Worm (Caenorhabditis elegans) whole organism, young adult: ENCODE results near the gene gsp-1.
A peak's percentile ranks its signal among the peaks of the same experiment; 100 is the strongest.

Source experiments
- F10E7.11 ChIP-seq: sonication (generic microtip); optimal IDR thresholded peaks from 2 replicates; lab custom pipeline; 2017; ENCODE audit warnings: mild to moderate bottlenecking, missing genetic modification characterization, moderate library complexity, missing compliant biosample characterization
- F22D6.2 ChIP-seq: sonication (generic microtip); optimal IDR thresholded peaks from 2 replicates; lab custom pipeline; 2016; ENCODE audit warnings: mild to moderate bottlenecking, missing genetic modification characterization, missing compliant biosample characterization
- F23B12.7 ChIP-seq: sonication (generic microtip); optimal IDR thresholded peaks from 2 replicates; lab custom pipeline; 2017; ENCODE audit warnings: missing genetic modification characterization, mild to moderate bottlenecking, missing compliant biosample characterization, antibody characterized with exemption, moderate library complexity; ENCODE audit not compliant: insufficient read depth
- F37B4.10 ChIP-seq: fragments of 200-800 bp; sonication (Bioruptor generic); IDR thresholded peaks from 2 replicates; pipeline ENCODE4 v1.3.6; 2022; ENCODE audit warnings: missing genetic modification characterization, missing compliant biosample characterization
- F39B2.1 ChIP-seq: fragments of 200-800 bp; sonication (Bioruptor generic); IDR thresholded peaks from 2 replicates; pipeline ENCODE4 v1.3.6; 2022; ENCODE audit warnings: missing genetic modification reagents, missing genetic modification characterization, missing compliant biosample characterization
- F49E8.2 ChIP-seq: sonication (generic microtip); optimal IDR thresholded peaks from 3 replicates; lab custom pipeline; 2017; ENCODE audit warnings: missing genetic modification characterization, mild to moderate bottlenecking, missing compliant biosample characterization, antibody characterized with exemption, moderate library complexity; ENCODE audit not compliant: insufficient read depth
- F52B5.7 ChIP-seq: sonication (generic microtip); optimal IDR thresholded peaks from 2 replicates; lab custom pipeline; 2016; ENCODE audit warnings: mild to moderate bottlenecking, missing genetic modification characterization, missing compliant biosample characterization
- F55B11.4 ChIP-seq: sonication (generic microtip); optimal IDR thresholded peaks from 2 replicates; lab custom pipeline; 2016; ENCODE audit warnings: missing compliant biosample characterization, missing genetic modification characterization, borderline replicate concordance; ENCODE audit not compliant: insufficient read depth
- F57A8.1 ChIP-seq: fragments of 200-800 bp; sonication (Bioruptor generic); optimal IDR thresholded peaks from 2 replicates; lab custom pipeline; 2018; ENCODE audit warnings: mild to moderate bottlenecking, missing genetic modification characterization, moderate library complexity, missing compliant biosample characterization
- Y56A3A.18 ChIP-seq: fragments of 200-800 bp; sonication (Bioruptor generic); IDR thresholded peaks from 2 replicates; pipeline ENCODE4 v1.3.6; 2022; ENCODE audit warnings: missing genetic modification reagents, missing genetic modification characterization, missing compliant biosample characterization
- Y95B8A.8 ChIP-seq: fragments of 200-800 bp; sonication (Bioruptor generic); IDR thresholded peaks from 2 replicates; pipeline ENCODE4 v1.3.6; 2022; ENCODE audit warnings: missing genetic modification reagents, missing genetic modification characterization, missing compliant biosample characterization
- ama-1 ChIP-seq, 3 experiments: fragments of 150-350 bp in 1 of 3; sonication (generic microtip) in 2 of 3; optimal IDR thresholded peaks; 2 replicates each; lab custom pipeline; 2014 to 2018; ENCODE audit warnings: missing biosample characterization in 2 of 3, missing genetic modification characterization in 2 of 3, missing genetic modification reagents in 2 of 3
- aptf-3 ChIP-seq: fragments of 200-800 bp; sonication (Bioruptor generic); IDR thresholded peaks from 2 replicates; pipeline ENCODE4 v1.3.6; 2022; ENCODE audit warnings: missing genetic modification characterization, missing compliant biosample characterization
- atf-7 ChIP-seq: sonication (generic microtip); optimal IDR thresholded peaks from 2 replicates; lab custom pipeline; 2017; ENCODE audit warnings: mild to moderate bottlenecking, missing genetic modification characterization, missing compliant biosample characterization
- athp-1 ChIP-seq: sonication (generic microtip); optimal IDR thresholded peaks from 2 replicates; lab custom pipeline; 2017; ENCODE audit warnings: mild to moderate bottlenecking, missing genetic modification characterization, missing compliant biosample characterization
- attf-3 ChIP-seq: fragments of 200-800 bp; sonication (Bioruptor generic); conservative IDR thresholded peaks from 2 replicates; pipeline ENCODE4 v1.3.6; 2022; ENCODE audit warnings: missing genetic modification reagents, missing genetic modification characterization, missing compliant biosample characterization
- attf-5 ChIP-seq: fragments of 200-800 bp; sonication (Bioruptor generic); optimal IDR thresholded peaks from 2 replicates; lab custom pipeline; 2018; ENCODE audit warnings: mild to moderate bottlenecking, missing genetic modification characterization, missing compliant biosample characterization
- die-1 ChIP-seq: sonication (generic microtip); optimal IDR thresholded peaks from 2 replicates; lab custom pipeline; 2016; ENCODE audit warnings: missing genotype, mild to moderate bottlenecking, missing genetic modification characterization, missing compliant biosample characterization
- dox-1 ChIP-seq: fragments of 200-800 bp; sonication (Bioruptor generic); IDR thresholded peaks from 2 replicates; pipeline ENCODE4 v1.3.6; 2022; ENCODE audit warnings: missing genetic modification reagents, missing genetic modification characterization, missing compliant biosample characterization
- dpff-1 ChIP-seq: sonication (generic microtip); optimal IDR thresholded peaks from 2 replicates; lab custom pipeline; 2017; ENCODE audit warnings: mild to moderate bottlenecking, missing genetic modification characterization, missing compliant biosample characterization
- dpl-1 ChIP-seq: fragments of 150-350 bp; optimal IDR thresholded peaks from 2 replicates; lab custom pipeline; 2014; ENCODE audit warnings: missing biosample characterization, missing genetic modification reagents, missing genetic modification characterization
- ets-4 ChIP-seq: fragments of 200-800 bp; sonication (Bioruptor generic); optimal IDR thresholded peaks from 2 replicates; lab custom pipeline; 2018; ENCODE audit warnings: mild to moderate bottlenecking, missing genetic modification characterization, missing compliant biosample characterization
- fkh-3 ChIP-seq: sonication (generic microtip); optimal IDR thresholded peaks from 2 replicates; lab custom pipeline; 2016; ENCODE audit warnings: mild to moderate bottlenecking, missing genetic modification characterization, missing compliant biosample characterization
- him-1 ChIP-seq: sonication (generic microtip); optimal IDR thresholded peaks from 2 replicates; lab custom pipeline; 2016; ENCODE audit warnings: missing genotype, missing genetic modification reagents, missing genetic modification characterization, missing compliant biosample characterization
- hrde-1 ChIP-seq: sonication (generic microtip); optimal IDR thresholded peaks from 2 replicates; lab custom pipeline; 2016; ENCODE audit warnings: missing genetic modification characterization, mild to moderate bottlenecking, missing compliant biosample characterization, moderate library complexity, missing genotype, missing genetic modification reagents, borderline replicate concordance
- lag-1 ChIP-seq: fragments of 200-800 bp; sonication (Bioruptor generic); IDR thresholded peaks from 2 replicates; pipeline ENCODE4 v1.3.6; 2022; ENCODE audit warnings: missing genetic modification reagents, missing genetic modification characterization, missing compliant biosample characterization
- let-607 ChIP-seq, 2 experiments: fragments of 200-800 bp in 1 of 2; sonication (Bioruptor generic) in 1 of 2; sonication (generic microtip) in 1 of 2; optimal IDR thresholded peaks; 2 replicates each; lab custom pipeline; 2016 to 2018; ENCODE audit warnings: mild to moderate bottlenecking in 2 of 2, missing compliant biosample characterization in 2 of 2, missing genetic modification characterization in 2 of 2, moderate library complexity in 2 of 2, missing genotype in 1 of 2
- lin-35 ChIP-seq, 3 experiments: fragments of 150-350 bp in 2 of 3; sonication (generic microtip) in 1 of 3; optimal IDR thresholded peaks; 2 replicates each; lab custom pipeline; 2014 to 2018; ENCODE audit warnings: missing biosample characterization in 3 of 3, missing genetic modification characterization in 3 of 3, missing genetic modification reagents in 3 of 3
- madf-8 ChIP-seq: fragments of 200-800 bp; sonication (Bioruptor generic); conservative IDR thresholded peaks from 2 replicates; pipeline ENCODE4 v1.3.6; 2022; ENCODE audit warnings: missing genetic modification reagents, missing genetic modification characterization, missing compliant biosample characterization
- mes-4 ChIP-seq: sonication (generic microtip); optimal IDR thresholded peaks from 2 replicates; lab custom pipeline; 2016; ENCODE audit warnings: missing genotype, missing genetic modification characterization, missing compliant biosample characterization
- nfya-1 ChIP-seq: sonication (generic microtip); optimal IDR thresholded peaks from 2 replicates; lab custom pipeline; 2017; ENCODE audit warnings: antibody characterized with exemption, missing compliant biosample characterization, missing genetic modification characterization, borderline replicate concordance; ENCODE audit not compliant: insufficient read depth
- nhr-27 ChIP-seq: fragments of 200-800 bp; sonication (Bioruptor generic); optimal IDR thresholded peaks from 2 replicates; lab custom pipeline; 2018; ENCODE audit warnings: mild to moderate bottlenecking, missing genetic modification characterization, moderate library complexity, missing compliant biosample characterization
- nhr-80 ChIP-seq: sonication (generic microtip); optimal IDR thresholded peaks from 2 replicates; lab custom pipeline; 2016; ENCODE audit warnings: missing genetic modification characterization, missing compliant biosample characterization
- rcor-1 ChIP-seq: fragments of 200-800 bp; sonication (Bioruptor generic); IDR thresholded peaks from 2 replicates; pipeline ENCODE4 v1.3.6; 2022; ENCODE audit warnings: missing genetic modification reagents, missing genetic modification characterization, missing compliant biosample characterization
- rpc-1 ChIP-seq, 2 experiments: fragments of 150-350 bp in 1 of 2; sonication (generic microtip) in 1 of 2; optimal IDR thresholded peaks; 2 replicates each; lab custom pipeline; 2014 to 2018; ENCODE audit warnings: missing biosample characterization in 1 of 2, missing genetic modification characterization in 1 of 2, missing genetic modification reagents in 1 of 2, missing genotype in 1 of 2
- sdz-38 ChIP-seq: sonication (generic microtip); optimal IDR thresholded peaks from 2 replicates; lab custom pipeline; 2016; ENCODE audit warnings: missing genotype, missing genetic modification characterization, missing compliant biosample characterization
- sea-2 ChIP-seq: fragments of 200-800 bp; sonication (Bioruptor generic); IDR thresholded peaks from 2 replicates; pipeline ENCODE4 v1.3.6; 2022; ENCODE audit warnings: missing genetic modification characterization, missing compliant biosample characterization
- somi-1 ChIP-seq: fragments of 200-800 bp; sonication (Bioruptor generic); optimal IDR thresholded peaks from 2 replicates; lab custom pipeline; 2018; ENCODE audit warnings: mild to moderate bottlenecking, missing genetic modification characterization, missing compliant biosample characterization
- sptf-2 ChIP-seq: fragments of 200-800 bp; sonication (Bioruptor generic); optimal IDR thresholded peaks from 2 replicates; lab custom pipeline; 2018; ENCODE audit warnings: mild to moderate bottlenecking, missing genetic modification characterization, missing compliant biosample characterization
- tbp1 ChIP-seq: fragments of 200-800 bp; sonication (Bioruptor generic); optimal IDR thresholded peaks from 2 replicates; lab custom pipeline; 2018; ENCODE audit warnings: mild to moderate bottlenecking, missing genetic modification characterization, missing compliant biosample characterization
- unc-62 ChIP-seq: fragments of 150-350 bp; optimal IDR thresholded peaks from 2 replicates; lab custom pipeline; 2014; ENCODE audit warnings: missing biosample characterization, missing genetic modification reagents, missing genetic modification characterization
- xnd-1 ChIP-seq: sonication (generic microtip); optimal IDR thresholded peaks from 2 replicates; lab custom pipeline; 2016; ENCODE audit warnings: missing genotype, missing genetic modification reagents, missing genetic modification characterization, missing compliant biosample characterization
- zim-3 ChIP-seq: sonication (generic microtip); optimal IDR thresholded peaks from 2 replicates; lab custom pipeline; 2017; ENCODE audit warnings: mild to moderate bottlenecking, missing genetic modification characterization, moderate library complexity, missing compliant biosample characterization
- ztf-18 ChIP-seq: sonication (generic microtip); optimal IDR thresholded peaks from 2 replicates; lab custom pipeline; 2016; ENCODE audit warnings: missing genotype, mild to moderate bottlenecking, missing genetic modification characterization, missing compliant biosample characterization
- ztf-6 ChIP-seq: fragments of 200-800 bp; sonication (Bioruptor generic); IDR thresholded peaks from 2 replicates; pipeline ENCODE4 v1.3.6; 2022; ENCODE audit warnings: missing genetic modification reagents, missing genetic modification characterization, missing compliant biosample characterization

Gene gsp-1

ce11 chrV:10715158-10716152, 33.2 kb downstream of the gsp-1 start (continued):
- TF ChIP-seq ama-1 (optimal IDR thresholded peaks at IDR 0.05; lab: Kevin White, UChicago) (no peak), ama-1 (GFP tag; optimal IDR thresholded peaks at IDR 0.05; lab: Kevin White, UChicago) (no peak), sdz-38 (tag; lab: Kevin White, UChicago) (no peak), fkh-3 (no peak), dox-1 (peak; percentile 86), ztf-6 (peak; percentile 74; the same call in 1 of the 2 replicates), nfya-1 (no peak), lag-1 (GFP tag; lab: Robert Waterston, UW) (0 out of 2 replicates have a peak, but pooled peaks have one; percentile 14), attf-5 (GFP tag; lab: Kevin White, UChicago) (peak; percentile 78), somi-1 (GFP tag; lab: Kevin White, UChicago) (peak; percentile 96), F57A8.1 (GFP tag; lab: Kevin White, UChicago) (no peak), him-1 (no peak), tbp1 (GFP tag; lab: Kevin White, UChicago) (peak; percentile 49), dpff-1 (no peak), F37B4.10 (GFP tag; lab: Robert Waterston, UW) (0 out of 2 replicates have a peak, but pooled peaks have one; percentile 10), attf-3 (0 out of 2 replicates have a peak, but pooled peaks have one; percentile 43), Y95B8A.8 (GFP tag; lab: Robert Waterston, UW) (peak; percentile 57; the same call in 1 of the 2 replicates), athp-1 (no peak), ztf-18 (tag; lab: Kevin White, UChicago) (peak; percentile 12), die-1 (tag; lab: Kevin White, UChicago) (no peak), nhr-80 (tag; lab: Kevin White, UChicago) (peak; percentile 3), hrde-1 (tag; lab: Kevin White, UChicago) (no peak), lin-35 (GFP tag; optimal IDR thresholded peaks at IDR 0.05; lab: Kevin White, UChicago) (peak in 1 of 3 experiments; percentile 85), mes-4 (tag; lab: Kevin White, UChicago) (no peak), rpc-1 (optimal IDR thresholded peaks at IDR 0.05; lab: Kevin White, UChicago) (no peak), rpc-1 (tag; optimal IDR thresholded peaks at IDR 0.05; lab: Kevin White, UChicago) (no peak), F55B11.4 (tag; lab: Kevin White, UChicago) (no peak), sptf-2 (GFP tag; lab: Kevin White, UChicago) (no peak), unc-62 (GFP tag; lab: Kevin White, UChicago) (peak; percentile 68), dpl-1 (GFP tag; lab: Kevin White, UChicago) (no peak), let-607 (tag; optimal IDR thresholded peaks at IDR 0.05; lab: Kevin White, UChicago) (no peak), ets-4 (GFP tag; lab: Kevin White, UChicago) (no peak), nhr-27 (tag; lab: Kevin White, UChicago) (no peak), F10E7.11 (tag; lab: Kevin White, UChicago) (peak; percentile 57), aptf-3 (no peak), F22D6.2 (peak; percentile 56), xnd-1 (no peak), zim-3 (tag; lab: Kevin White, UChicago) (peak; percentile 33), F52B5.7 (tag; lab: Kevin White, UChicago) (peak; percentile 83), F49E8.2 (tag; lab: Kevin White, UChicago) (no peak), madf-8 (GFP tag; lab: Robert Waterston, UW) (no peak), F23B12.7 (tag; lab: Kevin White, UChicago) (no peak), F39B2.1 (GFP tag; lab: Robert Waterston, UW) (no peak), sea-2 (GFP tag; lab: Robert Waterston, UW) (0 out of 2 replicates have a peak, but pooled peaks have one; percentile 50), atf-7 (tag; lab: Kevin White, UChicago) (peak; percentile 92), Y56A3A.18 (GFP tag; lab: Robert Waterston, UW) (0 out of 2 replicates have a peak, but pooled peaks have one; percentile 18), rcor-1 (GFP tag; lab: Robert Waterston, UW) (peak; percentile 67)
